Fruit fly (Drosophila melanogaster): ENCODE results near the gene Cad96Ca.

Gene Cad96Ca

DNA sequence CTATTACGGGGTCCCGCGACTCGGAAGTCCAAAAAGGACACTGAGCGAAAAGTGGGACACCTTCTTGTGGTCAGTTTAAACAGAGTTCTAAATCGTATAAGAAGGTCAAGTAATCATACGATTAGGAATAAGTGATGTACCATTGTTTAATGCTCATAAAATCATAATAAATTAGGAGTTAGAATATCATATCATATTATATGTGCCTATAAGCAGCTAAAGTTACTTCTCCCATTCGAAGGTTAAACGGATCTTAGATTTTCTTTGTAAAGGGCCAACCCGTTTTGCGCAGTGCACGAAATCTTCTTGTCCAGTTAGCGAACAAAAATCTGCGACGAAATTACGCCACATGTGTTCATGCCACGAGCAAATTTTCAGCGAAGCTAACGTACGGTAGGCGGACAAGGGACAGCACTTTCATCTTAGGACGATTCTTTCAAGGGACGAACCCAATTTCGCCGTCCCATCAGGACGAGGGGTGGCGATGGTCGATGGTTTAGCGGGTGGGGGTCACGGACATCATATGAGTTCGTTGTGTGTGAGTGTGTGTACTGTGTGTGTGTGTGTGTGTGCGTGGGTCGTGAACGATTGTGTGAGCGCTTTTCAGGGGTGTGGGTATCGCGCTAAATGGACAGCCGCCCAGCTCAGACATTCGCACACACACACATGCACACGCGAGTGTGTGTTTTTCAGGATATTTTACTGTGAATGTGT is 39.7 kb downstream of the Cad96Ca start (continued):
- TF ChIP-seq CG18262 (tag; optimal IDR thresholded peaks at IDR 0.05) (peak; percentile 55), CoRest (tag; optimal IDR thresholded peaks at IDR 0.05) (peak; percentile 65), CG13894 (tag; optimal IDR thresholded peaks at IDR 0.05) (no peak), CG10274 (GFP tag; optimal IDR thresholded peaks at IDR 0.05) (peak; percentile 15), CG7839 (tag; optimal IDR thresholded peaks at IDR 0.05) (peak; percentile 65), HLH54F (GFP tag; optimal IDR thresholded peaks at IDR 0.05) (peak; percentile 45), CG10979 (tag; optimal IDR thresholded peaks at IDR 0.05) (peak; percentile 67), mirr (GFP tag; optimal IDR thresholded peaks at IDR 0.05) (no peak), Ptx1 (GFP tag; IDR thresholded peaks at IDR 0.05) (peak; percentile 65), phol (tag; optimal IDR thresholded peaks at IDR 0.05) (peak; percentile 54), sqz (GFP tag; optimal IDR thresholded peaks at IDR 0.05) (no peak), CG4424 (GFP tag; optimal IDR thresholded peaks at IDR 0.05) (peak; percentile 38), BtbVII (GFP tag; optimal IDR thresholded peaks at IDR 0.05) (peak; percentile 41), Hsf (GFP tag; optimal IDR thresholded peaks at IDR 0.05) (peak; percentile 31), tin (GFP tag; optimal IDR thresholded peaks at IDR 0.05) (peak; percentile 22), CG31441 (GFP tag; IDR thresholded peaks at IDR 0.05) (peak; percentile 51; the same call in 1 of the 2 replicates), CG12299 (tag; optimal IDR thresholded peaks at IDR 0.05) (no peak), cwo (GFP tag; optimal IDR thresholded peaks at IDR 0.05) (peak; percentile 36), onecut (GFP tag; IDR thresholded peaks at IDR 0.05) (0 out of 2 replicates have a peak, but pooled peaks have one; percentile 20), CG13775 (GFP tag; optimal IDR thresholded peaks at IDR 0.05) (peak; percentile 43), ato (GFP tag; IDR thresholded peaks at IDR 0.05; ENCODE audit: partially characterized antibody) (no peak), CG9215 (GFP tag; IDR thresholded peaks at IDR 0.05) (peak; percentile 50), az2 (GFP tag; optimal IDR thresholded peaks at IDR 0.05) (peak; percentile 4), sens (GFP tag) (peak; percentile 88), CG17829 (tag; optimal IDR thresholded peaks at IDR 0.05) (peak; percentile 13), CG9932 (GFP tag; IDR thresholded peaks at IDR 0.05) (0 out of 2 replicates have a peak, but pooled peaks have one; percentile 13), dmrt99B (tag; optimal IDR thresholded peaks at IDR 0.05) (peak; percentile 68), Xrp1 (GFP tag; IDR thresholded peaks at IDR 0.05) (peak; percentile 51; the same call in 1 of the 2 replicates), zfh2 (GFP tag; optimal IDR thresholded peaks at IDR 0.05) (peak; percentile 4), Fer3 (tag; optimal IDR thresholded peaks at IDR 0.05) (peak; percentile 29), pros (GFP tag; optimal IDR thresholded peaks at IDR 0.05) (peak; percentile 71), tx (GFP tag; optimal IDR thresholded peaks at IDR 0.05) (no peak), PHDP (tag; optimal IDR thresholded peaks at IDR 0.05) (peak; percentile 26), crc (GFP tag; optimal IDR thresholded peaks at IDR 0.05) (no peak), Hr51 (GFP tag; optimal IDR thresholded peaks at IDR 0.05) (peak in 1 of 2 experiments; percentile 52), CG8924 (tag; optimal IDR thresholded peaks at IDR 0.05) (peak; percentile 37), sug (tag; optimal IDR thresholded peaks at IDR 0.05) (peak; percentile 23), CG32772 (GFP tag; IDR thresholded peaks at IDR 0.05) (0 out of 2 replicates have a peak, but pooled peaks have one; percentile 34), Xbp1 (GFP tag; optimal IDR thresholded peaks at IDR 0.05) (peak; percentile 42), abd-A (tag; optimal IDR thresholded peaks at IDR 0.05) (peak; percentile 55)
